Fruit fly (Drosophila melanogaster) whole organism, embryonic: ENCODE measurements around the gene ImpE1.
A peak's percentile ranks its signal among the peaks of the same experiment; 100 is the strongest.

Experiments used
- Abd-B ChIP-seq: fragments of 200-800 bp; sonication (Bioruptor generic); optimal IDR thresholded peaks from 2 replicates; lab custom pipeline; 2018; ENCODE audit warnings: missing biosample characterization, mild to moderate bottlenecking, missing genetic modification characterization, moderate library complexity
- Atf3 ChIP-seq: fragments of 200-800 bp; sonication (Bioruptor generic); optimal IDR thresholded peaks from 3 replicates; lab custom pipeline; 2016; ENCODE audit warnings: missing biosample characterization, missing genetic modification characterization
- CG10979 ChIP-seq: fragments of 200-800 bp; sonication (Bioruptor generic); optimal IDR thresholded peaks from 2 replicates; lab custom pipeline; 2018; ENCODE audit warnings: missing biosample characterization, mild to moderate bottlenecking, missing genetic modification characterization, moderate library complexity
- CG11093 ChIP-seq: fragments of 200-800 bp; sonication (Bioruptor generic); IDR thresholded peaks from 3 replicates; pipeline ENCODE4 v1.3.6; 2022; ENCODE audit warnings: missing biosample characterization, missing genetic modification characterization
- CG11560 ChIP-seq: fragments of 200-800 bp; sonication (Bioruptor generic); IDR thresholded peaks from 3 replicates; pipeline ENCODE4 v1.3.6; 2022; ENCODE audit warnings: missing biosample characterization, missing genetic modification characterization
- CG11695 ChIP-seq: fragments of 200-800 bp; sonication (Bioruptor generic); IDR thresholded peaks from 3 replicates; pipeline ENCODE4 v1.3.6; 2022; ENCODE audit warnings: missing biosample characterization, missing genetic modification characterization
- CG13287 ChIP-seq: fragments of 200-800 bp; sonication (Bioruptor generic); IDR thresholded peaks from 2 replicates; pipeline ENCODE4 v1.3.6; 2022; ENCODE audit warnings: missing biosample characterization, missing genetic modification characterization; ENCODE audit not compliant: partially characterized antibody
- CG15011 ChIP-seq: fragments of 200-800 bp; sonication (Bioruptor generic); optimal IDR thresholded peaks from 3 replicates; lab custom pipeline; 2018; ENCODE audit warnings: missing biosample characterization, mild to moderate bottlenecking, missing genetic modification characterization
- CG17912 ChIP-seq: fragments of 200-800 bp; sonication (Bioruptor generic); optimal IDR thresholded peaks from 2 replicates; lab custom pipeline; 2018; ENCODE audit warnings: missing biosample characterization, mild to moderate bottlenecking, missing genetic modification characterization
- CG3407 ChIP-seq: fragments of 200-800 bp; sonication (Bioruptor generic); optimal IDR thresholded peaks from 2 replicates; lab custom pipeline; 2018; ENCODE audit warnings: missing biosample characterization, mild to moderate bottlenecking, missing genetic modification characterization
- CG6765 ChIP-seq: fragments of 200-800 bp; sonication (Bioruptor generic); optimal IDR thresholded peaks from 3 replicates; lab custom pipeline; 2017; ENCODE audit warnings: missing biosample characterization, mild to moderate bottlenecking, missing genetic modification characterization
- CG8089 ChIP-seq: fragments of 200-800 bp; sonication (Bioruptor generic); optimal IDR thresholded peaks from 3 replicates; lab custom pipeline; 2016; ENCODE audit warnings: missing biosample characterization, missing genetic modification characterization
- Deaf1 ChIP-seq: fragments of 200-800 bp; optimal IDR thresholded peaks from 3 replicates; lab custom pipeline; 2019; ENCODE audit warnings: missing biosample characterization, mild to moderate bottlenecking, missing genetic modification characterization, moderate library complexity
- E2f1 ChIP-seq: fragments of 200-800 bp; sonication (Bioruptor generic); IDR thresholded peaks from 2 replicates; pipeline ENCODE4 v1.3.6; 2022; ENCODE audit warnings: missing biosample characterization, missing genetic modification characterization
- Kr ChIP-seq: fragments of 200-800 bp; sonication (Bioruptor generic); optimal IDR thresholded peaks from 2 replicates; lab custom pipeline; 2017; ENCODE audit warnings: missing biosample characterization, mild to moderate bottlenecking, missing genetic modification characterization
- Ravus ChIP-seq: fragments of 200-800 bp; sonication (Bioruptor generic); IDR thresholded peaks from 2 replicates; pipeline ENCODE4 v1.3.6; 2022; ENCODE audit warnings: missing biosample characterization, missing genetic modification characterization
- Xrp1 ChIP-seq: fragments of 200-800 bp; sonication (Bioruptor generic); IDR thresholded peaks from 2 replicates; pipeline ENCODE4 v1.3.6; 2022; ENCODE audit warnings: missing biosample characterization, missing genetic modification characterization
- ap ChIP-seq: fragments of 200-800 bp; sonication (Bioruptor generic); IDR thresholded peaks from 2 replicates; pipeline ENCODE4 v1.3.6; 2022; ENCODE audit warnings: missing biosample characterization, missing genetic modification characterization
- ash1 ChIP-seq: fragments of 200-800 bp; sonication (Bioruptor generic); optimal IDR thresholded peaks from 2 replicates; lab custom pipeline; 2018; ENCODE audit warnings: missing biosample characterization, mild to moderate bottlenecking, missing genetic modification characterization
- az2 ChIP-seq: fragments of 200-800 bp; sonication (Bioruptor generic); optimal IDR thresholded peaks from 3 replicates; lab custom pipeline; 2016; ENCODE audit warnings: missing biosample characterization, missing genetic modification characterization
- fd96Cb ChIP-seq: fragments of 200-800 bp; sonication (Bioruptor generic); optimal IDR thresholded peaks from 2 replicates; lab custom pipeline; 2018; ENCODE audit warnings: missing biosample characterization, mild to moderate bottlenecking, missing genetic modification characterization, moderate library complexity
- gem ChIP-seq: fragments of 200-800 bp; sonication (Bioruptor generic); optimal IDR thresholded peaks from 2 replicates; lab custom pipeline; 2019; ENCODE audit warnings: missing biosample characterization, mild to moderate bottlenecking, missing genetic modification characterization, moderate library complexity
- row ChIP-seq: fragments of 200-800 bp; sonication (Bioruptor generic); IDR thresholded peaks from 3 replicates; pipeline ENCODE4 v1.3.6; 2022; ENCODE audit warnings: missing biosample characterization, missing genetic modification characterization
- sens ChIP-seq: fragments of 200-800 bp; sonication (Bioruptor generic); peaks from one replicate; lab custom pipeline; 2016; ENCODE audit warnings: missing biosample characterization, missing genetic modification characterization
- ssp ChIP-seq: fragments of 200-800 bp; sonication (Bioruptor generic); IDR thresholded peaks from 2 replicates; pipeline ENCODE4 v1.3.6; 2022; ENCODE audit warnings: missing biosample characterization, missing genetic modification characterization
- tll ChIP-seq, 2 experiments: fragments of 200-800 bp in 1 of 2; fragments of >200 bp in 1 of 2; sonication (Bioruptor generic) in 1 of 2; optimal IDR thresholded peaks; 2 replicates each; lab custom pipeline; 2017 to 2019; ENCODE audit warnings: missing biosample characterization in 2 of 2, missing genetic modification characterization in 2 of 2, mild to moderate bottlenecking in 1 of 2, moderate library complexity in 1 of 2

The ImpE1 gene

DNA sequence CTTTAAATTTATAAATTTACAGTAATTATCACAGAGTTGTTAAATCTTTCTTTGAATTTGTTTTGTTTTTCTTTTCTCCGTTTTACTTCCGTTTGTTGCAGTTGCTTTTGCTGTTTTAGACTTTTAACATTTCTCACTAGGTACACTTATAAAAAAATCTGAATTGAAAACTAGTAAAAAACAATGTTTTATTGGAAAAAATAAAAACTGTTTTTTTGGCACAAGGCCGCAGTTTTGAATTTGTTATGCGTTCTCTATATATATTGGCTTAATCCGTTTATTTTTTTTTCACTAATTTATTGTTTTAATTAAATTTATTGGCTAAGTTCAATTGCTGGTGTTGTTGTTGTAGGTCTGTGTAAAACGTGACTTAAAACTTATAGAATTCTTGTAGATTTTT lies 67.9 kb downstream of the ImpE1 start:
- TF ChIP-seq CG3407 (no peak), ap (GFP tag; lab: Robert Waterston, UW) (no peak), Xrp1 (GFP tag; lab: Robert Waterston, UW) (peak; percentile 7; the same call in 1 of the 2 replicates), CG13287 (GFP tag; lab: Robert Waterston, UW) (no peak), row (GFP tag; lab: Robert Waterston, UW) (peak; percentile 17; the same call in 1 of the 3 replicates), CG8089 (GFP tag; lab: Kevin White, UChicago) (no peak), CG11695 (GFP tag; lab: Robert Waterston, UW) (no peak), ssp (no peak), Deaf1 (tag; lab: Kevin White, UChicago) (no peak), gem (tag; lab: Kevin White, UChicago) (peak; percentile 53), Kr (GFP tag; lab: Kevin White, UChicago) (no peak), CG17912 (GFP tag; lab: Kevin White, UChicago) (no peak), sens (GFP tag; lab: Kevin White, UChicago) (peak; percentile 74), az2 (peak; percentile 11), CG10979 (tag; lab: Kevin White, UChicago) (peak; percentile 4), CG11560 (no peak), tll (GFP tag; optimal IDR thresholded peaks at IDR 0.05; lab: Kevin White, UChicago) (no peak), CG11093 (GFP tag; lab: Robert Waterston, UW) (peak; percentile 10; the same call in 1 of the 3 replicates), E2f1 (no peak), Atf3 (GFP tag; lab: Kevin White, UChicago) (no peak), Ravus (GFP tag; lab: Robert Waterston, UW) (no peak), fd96Cb (tag; lab: Kevin White, UChicago) (peak; percentile 33), CG6765 (GFP tag; lab: Kevin White, UChicago) (no peak), CG15011 (GFP tag; lab: Kevin White, UChicago) (no peak), Abd-B (GFP tag; lab: Kevin White, UChicago) (no peak), ash1 (GFP tag; lab: Kevin White, UChicago) (no peak)
